Fruit fly (Drosophila melanogaster): Measurements from ENCODE around the gene CG32536.

CG32536 gene

DNA sequence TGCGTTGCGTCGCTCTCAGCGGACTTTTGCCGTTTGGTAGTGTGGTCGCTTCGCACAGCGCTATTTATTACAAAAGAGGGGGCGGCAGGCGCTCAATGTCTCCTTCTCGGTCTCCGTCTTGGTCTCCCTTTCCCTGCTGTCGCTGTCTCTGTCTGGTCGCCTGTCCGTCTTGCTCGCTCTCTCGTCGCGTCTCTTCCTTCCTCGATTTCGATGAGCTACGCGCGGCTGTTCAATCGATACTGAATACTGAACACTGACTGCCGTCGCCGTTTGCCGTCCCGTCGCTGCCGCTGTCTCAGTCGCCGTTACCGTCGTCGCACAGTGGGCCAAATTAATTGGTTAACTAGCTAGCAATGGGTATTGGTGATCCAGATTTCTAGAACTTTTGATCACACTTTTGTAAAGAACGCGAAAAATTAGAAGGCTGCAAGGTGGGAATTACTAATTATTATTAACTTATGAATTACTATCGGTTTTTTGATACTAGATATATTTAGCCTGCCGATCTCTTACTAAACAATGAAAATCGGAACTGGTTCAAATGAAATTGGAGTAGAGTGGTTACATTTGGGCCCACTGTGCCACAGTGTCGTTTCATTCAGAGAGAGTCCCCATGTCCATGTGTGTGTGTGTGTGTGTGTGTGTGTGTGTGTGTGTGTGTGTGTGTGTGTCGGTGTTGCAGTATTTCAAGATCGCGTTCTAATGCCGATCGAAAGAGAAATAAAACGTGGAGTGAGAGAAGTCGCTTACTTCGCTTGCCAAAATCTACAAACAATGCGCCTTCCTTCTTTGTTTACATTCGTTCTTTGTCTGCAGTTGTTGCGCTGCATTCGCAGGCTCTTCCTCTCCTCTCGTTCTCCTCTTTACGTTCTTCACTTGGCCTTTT, 21.4 kb upstream of the CG32536 start, which contains the start of gene CG8034 (continued):
- TF ChIP-seq CG12391 (tag; optimal IDR thresholded peaks at IDR 0.05) (peak; percentile 97), nerfin-2 (GFP tag; IDR thresholded peaks at IDR 0.05; ENCODE audit: partially characterized antibody) (peak; percentile 51; the same call in 1 of the 2 replicates), CG1233 (GFP tag; optimal IDR thresholded peaks at IDR 0.05) (peak; percentile 97), CG33557 (GFP tag; optimal IDR thresholded peaks at IDR 0.05) (peak; percentile 97), CG17829 (tag; optimal IDR thresholded peaks at IDR 0.05) (peak; percentile 98), CG14667 (GFP tag; IDR thresholded peaks at IDR 0.05) (peak; percentile 89), cato (GFP tag; optimal IDR thresholded peaks at IDR 0.05; ENCODE audit: borderline replicate concordance) (peak; percentile 91), CG15479 (GFP tag; optimal IDR thresholded peaks at IDR 0.05) (peak; percentile 39), zen2 (GFP tag; IDR thresholded peaks at IDR 0.05; ENCODE audit: partially characterized antibody) (0 out of 3 replicates have a peak, but pooled peaks have one; percentile 22), Nf-YC (tag; optimal IDR thresholded peaks at IDR 0.05) (peak; percentile 91), CG7786 (GFP tag; optimal IDR thresholded peaks at IDR 0.05) (peak; percentile 96), CG1602 (GFP tag; optimal IDR thresholded peaks at IDR 0.05) (peak; percentile 94), tup (GFP tag; optimal IDR thresholded peaks at IDR 0.05) (peak; percentile 84), CkIIα-i1 (GFP tag; IDR thresholded peaks at IDR 0.05) (peak; percentile 65; the same call in 1 of the 2 replicates), CG10654 (GFP tag; optimal IDR thresholded peaks at IDR 0.05) (peak; percentile 94), CG7745 (tag; optimal IDR thresholded peaks at IDR 0.05) (peak; percentile 14), CG11085 (GFP tag; IDR thresholded peaks at IDR 0.05) (peak; percentile 91), CG8281 (tag; optimal IDR thresholded peaks at IDR 0.05) (peak; percentile 89), CG18011 (GFP tag; optimal IDR thresholded peaks at IDR 0.05) (peak; percentile 83), CG34376 (GFP tag; optimal IDR thresholded peaks at IDR 0.05) (peak; percentile 97), dati (GFP tag; IDR thresholded peaks at IDR 0.05) (0 out of 2 replicates have a peak, but pooled peaks have one; percentile 65), Chrac-16 (GFP tag; optimal IDR thresholded peaks at IDR 0.05) (peak; percentile 97), disco-r (GFP tag; optimal IDR thresholded peaks at IDR 0.05) (peak; percentile 89), CG31441 (GFP tag; IDR thresholded peaks at IDR 0.05) (peak; percentile 96), Opbp (GFP tag; IDR thresholded peaks at IDR 0.05; ENCODE audit: partially characterized antibody) (peak; percentile 59; the same call in 2 of the 3 replicates), CG5180 (GFP tag; optimal IDR thresholded peaks at IDR 0.05) (peak; percentile 89), fu2 (GFP tag; optimal IDR thresholded peaks at IDR 0.05) (peak; percentile 93), lov (optimal IDR thresholded peaks at IDR 0.05) (no peak), lov (GFP tag; IDR thresholded peaks at IDR 0.05) (peak; percentile 83; the same call in 2 of the 3 replicates), Abd-B (GFP tag; optimal IDR thresholded peaks at IDR 0.05) (peak; percentile 98), fd3F (GFP tag; optimal IDR thresholded peaks at IDR 0.05) (peak; percentile 95), D (optimal IDR thresholded peaks at IDR 0.05) (peak; percentile 13), D (GFP tag; optimal IDR thresholded peaks at IDR 0.05) (peak; percentile 97), sug (tag; optimal IDR thresholded peaks at IDR 0.05) (peak; percentile 96), so (GFP tag; IDR thresholded peaks at IDR 0.05) (peak; percentile 95), CG16815 (GFP tag; optimal IDR thresholded peaks at IDR 0.05) (peak; percentile 98), chinmo (GFP tag; IDR thresholded peaks at IDR 0.05; ENCODE audit: partially characterized antibody) (peak; percentile 75; the same call in 3 of the 4 replicates), CG17359 (tag; optimal IDR thresholded peaks at IDR 0.05) (peak; percentile 95), Hey (tag; optimal IDR thresholded peaks at IDR 0.05) (peak; percentile 81), CG14441 (GFP tag; IDR thresholded peaks at IDR 0.05) (peak; percentile 94), D19B (GFP tag; optimal IDR thresholded peaks at IDR 0.05) (peak; percentile 94), Hr39 (optimal IDR thresholded peaks at IDR 0.05) (no peak), CG6175 (GFP tag; IDR thresholded peaks at IDR 0.05) (peak; percentile 90), CG4854 (GFP tag; optimal IDR thresholded peaks at IDR 0.05) (peak; percentile 94), ara (GFP tag; IDR thresholded peaks at IDR 0.05) (peak; percentile 91), schlank (tag; optimal IDR thresholded peaks at IDR 0.05) (peak; percentile 95), CG7928 (GFP tag; optimal IDR thresholded peaks at IDR 0.05) (peak; percentile 78), pb (GFP tag; optimal IDR thresholded peaks at IDR 0.05) (peak; percentile 91)

All from whole organism, embryonic.